Fruit fly (Drosophila melanogaster) whole organism, prepupa: ENCODE measurements around the gene mRpL40.

Experiments
- Blimp-1 ChIP-seq: fragments of 200-800 bp; sonication (Bioruptor generic); optimal IDR thresholded peaks from 3 replicates; lab custom pipeline; 2017; ENCODE audit warnings: missing biosample characterization, missing genetic modification characterization, mild to moderate bottlenecking, moderate library complexity, missing genetic modification reagents
- CG10631 ChIP-seq: fragments of 200-800 bp; sonication (Bioruptor generic); optimal IDR thresholded peaks from 2 replicates; lab custom pipeline; 2016; ENCODE audit warnings: missing biosample characterization, missing genetic modification characterization
- CG10669 ChIP-seq: fragments of 200-800 bp; sonication (Bioruptor generic); optimal IDR thresholded peaks from 3 replicates; lab custom pipeline; 2018; ENCODE audit warnings: missing biosample characterization, mild to moderate bottlenecking, missing genetic modification characterization, moderate library complexity
- CG11902 ChIP-seq: fragments of 200-800 bp; sonication (Bioruptor generic); optimal IDR thresholded peaks from 3 replicates; lab custom pipeline; 2016; ENCODE audit warnings: missing biosample characterization, missing genetic modification characterization
- CG15336 ChIP-seq: fragments of 200-800 bp; sonication (Bioruptor generic); IDR thresholded peaks from 2 replicates; pipeline ENCODE4 v1.3.6; 2022; ENCODE audit warnings: missing biosample characterization, missing genetic modification characterization
- CG1621 ChIP-seq: fragments of 200-800 bp; sonication (Bioruptor generic); optimal IDR thresholded peaks from 3 replicates; lab custom pipeline; 2018; ENCODE audit warnings: missing biosample characterization, mild to moderate bottlenecking, missing genetic modification characterization
- CG3032 ChIP-seq: fragments of 200-800 bp; optimal IDR thresholded peaks from 2 replicates; lab custom pipeline; 2019; ENCODE audit warnings: missing biosample characterization, mild to moderate bottlenecking, missing genetic modification characterization, moderate library complexity
- CG31627 ChIP-seq: fragments of 200-800 bp; sonication (Bioruptor generic); optimal IDR thresholded peaks from 3 replicates; lab custom pipeline; 2016; ENCODE audit warnings: missing biosample characterization, missing genetic modification characterization
- CG32006 ChIP-seq: fragments of 200-800 bp; sonication (Bioruptor generic); optimal IDR thresholded peaks from 3 replicates; lab custom pipeline; 2017; ENCODE audit warnings: missing biosample characterization, mild to moderate bottlenecking, missing genetic modification characterization
- CG34406 ChIP-seq: fragments of 200-800 bp; sonication (Bioruptor generic); optimal IDR thresholded peaks from 3 replicates; lab custom pipeline; 2016; ENCODE audit warnings: missing biosample characterization, missing genetic modification characterization
- CG4318 ChIP-seq: fragments of 200-800 bp; sonication (Bioruptor generic); optimal IDR thresholded peaks from 3 replicates; lab custom pipeline; 2017; ENCODE audit warnings: missing biosample characterization, mild to moderate bottlenecking, missing genetic modification characterization
- CG6163 ChIP-seq: fragments of 200-800 bp; sonication (Bioruptor generic); IDR thresholded peaks from 3 replicates; pipeline ENCODE4 v1.3.6; 2022; ENCODE audit warnings: missing biosample characterization, missing genetic modification characterization
- CG6276 ChIP-seq: fragments of 200-800 bp; sonication (Bioruptor generic); optimal IDR thresholded peaks from 2 replicates; lab custom pipeline; 2017; ENCODE audit warnings: missing biosample characterization, mild to moderate bottlenecking, missing genetic modification characterization
- CG6792 ChIP-seq: fragments of 200-800 bp; sonication (Bioruptor generic); optimal IDR thresholded peaks from 3 replicates; lab custom pipeline; 2016; ENCODE audit warnings: missing biosample characterization, missing genetic modification characterization
- CG6808 ChIP-seq: fragments of 200-800 bp; sonication (Bioruptor generic); optimal IDR thresholded peaks from 3 replicates; lab custom pipeline; 2017; ENCODE audit warnings: missing biosample characterization, missing genetic modification characterization, mild to moderate bottlenecking, moderate library complexity, missing genetic modification reagents
- CG8319 ChIP-seq: fragments of 200-800 bp; sonication (Bioruptor generic); optimal IDR thresholded peaks from 3 replicates; lab custom pipeline; 2016; ENCODE audit warnings: missing biosample characterization, missing genetic modification characterization
- CG8632 ChIP-seq: fragments of 200-800 bp; sonication (Bioruptor generic); optimal IDR thresholded peaks from 3 replicates; lab custom pipeline; 2016; ENCODE audit warnings: missing biosample characterization, missing genetic modification characterization
- CG9139 ChIP-seq: fragments of 200-800 bp; sonication (Bioruptor generic); optimal IDR thresholded peaks from 3 replicates; lab custom pipeline; 2017; ENCODE audit warnings: missing biosample characterization, mild to moderate bottlenecking, missing genetic modification characterization
- Eip75B ChIP-seq: fragments of 200-800 bp; sonication (Bioruptor generic); optimal IDR thresholded peaks from 3 replicates; lab custom pipeline; 2016; ENCODE audit warnings: missing biosample characterization, missing genetic modification characterization
- Eip78C ChIP-seq: fragments of 200-800 bp; sonication (Bioruptor generic); peaks from one replicate; lab custom pipeline; 2016; ENCODE audit warnings: missing biosample characterization, missing genetic modification characterization
- Eip93F ChIP-seq: fragments of 200-800 bp; sonication (Bioruptor generic); optimal IDR thresholded peaks from 2 replicates; lab custom pipeline; 2016; ENCODE audit warnings: missing biosample characterization, mild to moderate bottlenecking, missing genetic modification characterization
- Ets96B ChIP-seq: fragments of 200-800 bp; optimal IDR thresholded peaks from 2 replicates; lab custom pipeline; 2019; ENCODE audit warnings: missing biosample characterization, mild to moderate bottlenecking, missing genetic modification characterization, moderate library complexity
- Gug ChIP-seq: fragments of 200-800 bp; sonication (Bioruptor generic); IDR thresholded peaks from 2 replicates; pipeline ENCODE4 v1.3.6; 2022; ENCODE audit warnings: missing biosample characterization, missing genetic modification characterization
- Hr39 ChIP-seq: fragments of 200-800 bp; sonication (Bioruptor generic); optimal IDR thresholded peaks from 2 replicates; lab custom pipeline; 2016; ENCODE audit warnings: missing biosample characterization, missing genetic modification characterization
- Hr4 ChIP-seq: fragments of 200-800 bp; sonication (Bioruptor generic); optimal IDR thresholded peaks from 3 replicates; lab custom pipeline; 2016; ENCODE audit warnings: missing biosample characterization, missing genetic modification characterization
- Lpt ChIP-seq: fragments of 200-800 bp; sonication (Bioruptor generic); optimal IDR thresholded peaks from 3 replicates; lab custom pipeline; 2016; ENCODE audit warnings: missing biosample characterization, missing genetic modification characterization
- OdsH ChIP-seq: fragments of 200-800 bp; sonication (Bioruptor generic); optimal IDR thresholded peaks from 3 replicates; lab custom pipeline; 2016; ENCODE audit warnings: missing biosample characterization, missing genetic modification characterization
- Sox102F ChIP-seq: fragments of 200-800 bp; sonication (Bioruptor generic); optimal IDR thresholded peaks from 2 replicates; lab custom pipeline; 2016; ENCODE audit warnings: missing biosample characterization, mild to moderate bottlenecking, missing genetic modification characterization
- Sox14 ChIP-seq: fragments of 200-800 bp; sonication (Bioruptor generic); optimal IDR thresholded peaks from 3 replicates; lab custom pipeline; 2016; ENCODE audit warnings: missing biosample characterization, missing genetic modification characterization
- Sox15 ChIP-seq: fragments of 200-800 bp; sonication (Bioruptor generic); optimal IDR thresholded peaks from 3 replicates; lab custom pipeline; 2016; ENCODE audit warnings: missing biosample characterization, missing genetic modification characterization
- achi ChIP-seq: fragments of 200-800 bp; sonication (Bioruptor generic); optimal IDR thresholded peaks from 3 replicates; lab custom pipeline; 2016; ENCODE audit warnings: missing biosample characterization, missing genetic modification characterization
- acj6 ChIP-seq: fragments of 200-800 bp; sonication (Bioruptor generic); optimal IDR thresholded peaks from 3 replicates; lab custom pipeline; 2016; ENCODE audit warnings: missing biosample characterization, missing genetic modification characterization
- dsx ChIP-seq: fragments of 200-800 bp; optimal IDR thresholded peaks from 3 replicates; lab custom pipeline; 2019; ENCODE audit warnings: missing biosample characterization, mild to moderate bottlenecking, missing genetic modification characterization, moderate library complexity; ENCODE audit not compliant: poor library complexity, severe bottlenecking
- eg ChIP-seq: fragments of 200-800 bp; sonication (Bioruptor generic); IDR thresholded peaks from 3 replicates; pipeline ENCODE4 v1.3.6; 2022; ENCODE audit warnings: missing biosample characterization, missing genetic modification characterization
- fd59A ChIP-seq: fragments of 200-800 bp; sonication (Bioruptor generic); optimal IDR thresholded peaks from 2 replicates; lab custom pipeline; 2017; ENCODE audit warnings: missing biosample characterization, mild to moderate bottlenecking, missing genetic modification characterization, missing genetic modification reagents
- fkh ChIP-seq: fragments of 200-800 bp; sonication (Bioruptor generic); optimal IDR thresholded peaks from 3 replicates; lab custom pipeline; 2017; ENCODE audit warnings: missing biosample characterization, mild to moderate bottlenecking, missing genetic modification characterization, moderate library complexity
- lz ChIP-seq: fragments of 200-800 bp; sonication (Bioruptor generic); optimal IDR thresholded peaks from 3 replicates; lab custom pipeline; 2016; ENCODE audit warnings: missing biosample characterization, missing genetic modification characterization
- net ChIP-seq: fragments of 200-800 bp; sonication (Bioruptor generic); optimal IDR thresholded peaks from 3 replicates; lab custom pipeline; 2016; ENCODE audit warnings: missing biosample characterization, missing genetic modification characterization
- ss ChIP-seq, 2 experiments: fragments of 200-800 bp; sonication (Bioruptor generic); optimal IDR thresholded peaks; 2 replicates in 1 of 2; 3 replicates in 1 of 2; lab custom pipeline; 2017 to 2018; ENCODE audit warnings: mild to moderate bottlenecking in 2 of 2, missing biosample characterization in 2 of 2, missing genetic modification characterization in 2 of 2, moderate library complexity in 1 of 2
- svp ChIP-seq: fragments of 200-800 bp; sonication (Bioruptor generic); peaks from one replicate; lab custom pipeline; 2016; ENCODE audit warnings: missing biosample characterization, missing genetic modification characterization
- topi ChIP-seq: fragments of 200-800 bp; sonication (Bioruptor generic); optimal IDR thresholded peaks from 3 replicates; lab custom pipeline; 2016; ENCODE audit warnings: missing biosample characterization, missing genetic modification characterization

mRpL40 gene

DNA sequence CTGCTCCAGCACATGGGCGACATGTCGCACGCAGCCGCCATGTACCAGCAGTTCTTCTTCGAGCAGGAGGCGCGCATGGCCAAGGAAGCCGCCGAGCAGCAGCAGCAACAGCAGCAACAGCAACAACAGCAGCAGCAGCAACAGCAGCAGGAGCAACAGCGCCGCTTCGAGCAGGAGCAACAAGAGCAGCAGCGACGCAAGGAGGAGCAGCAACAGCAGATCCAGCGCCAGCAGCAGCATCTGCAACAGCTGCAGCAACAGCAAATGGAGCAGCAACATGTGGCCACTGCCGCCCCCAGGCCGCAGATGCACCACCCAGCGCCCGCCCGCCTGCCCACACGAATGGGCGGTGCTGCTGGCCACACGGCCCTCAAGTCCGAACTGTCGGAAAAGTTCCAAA lies 32.6 kb upstream of the mRpL40 start:
- no peak for TF ChIP-seq Lpt (GFP tag; lab: Kevin White, UChicago)
- TF ChIP-seq eg (GFP tag; lab: Robert Waterston, UW) = no peak
- TF ChIP-seq Sox15 = no peak
- TF ChIP-seq svp (GFP tag; lab: Kevin White, UChicago) = no peak
- TF ChIP-seq CG15336 (GFP tag; lab: Robert Waterston, UW) = no peak
- no peak for TF ChIP-seq Hr39
- TF ChIP-seq Sox14 (GFP tag; lab: Kevin White, UChicago) = no peak
- TF ChIP-seq OdsH (GFP tag; lab: Kevin White, UChicago) = no peak
- TF ChIP-seq CG1621 (tag; lab: Kevin White, UChicago) = no peak
- no peak for TF ChIP-seq CG6792
- TF ChIP-seq fd59A (GFP tag; lab: Kevin White, UChicago) = no peak
- TF ChIP-seq achi (GFP tag; lab: Kevin White, UChicago) = no peak
- no peak for TF ChIP-seq Gug (GFP tag; lab: Robert Waterston, UW)
- no peak for TF ChIP-seq CG11902 (GFP tag; lab: Kevin White, UChicago)
- no peak for TF ChIP-seq CG10669 (GFP tag; lab: Kevin White, UChicago)
- no peak for TF ChIP-seq acj6
- TF ChIP-seq CG6276 (GFP tag; lab: Kevin White, UChicago) = no peak

DNA sequence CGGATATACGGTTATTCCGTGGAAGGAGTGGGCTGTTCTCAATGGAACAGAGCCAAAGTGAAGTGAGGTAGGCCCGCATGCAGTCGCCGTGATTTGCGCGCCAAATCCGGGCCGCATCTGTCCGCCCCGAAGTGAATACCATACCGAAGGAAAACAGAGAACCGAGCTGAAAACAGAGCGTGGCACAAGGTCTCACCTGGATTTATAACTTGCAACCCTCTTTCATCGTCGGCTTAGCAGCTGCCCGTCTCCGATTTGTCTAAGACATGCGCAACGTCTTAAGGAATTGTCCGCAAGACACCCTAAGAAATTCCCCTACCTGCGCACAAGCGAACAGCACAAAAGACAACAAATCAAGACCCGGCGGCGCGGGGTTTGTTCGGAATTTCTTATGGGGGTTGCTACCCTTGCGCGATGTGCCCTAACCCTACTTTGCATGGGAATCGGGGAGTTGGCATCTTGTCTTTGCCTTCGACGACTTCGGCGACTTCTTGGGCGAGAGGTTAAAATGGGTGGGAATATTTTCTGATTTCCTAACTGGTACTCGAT lies 29.1 kb upstream of the mRpL40 start:
- TF ChIP-seq net (GFP tag; lab: Kevin White, UChicago) = no peak
- no peak for TF ChIP-seq Lpt (GFP tag; lab: Kevin White, UChicago)
- TF ChIP-seq CG34406 (GFP tag; lab: Kevin White, UChicago) = no peak
- TF ChIP-seq fkh = no peak
- no peak for TF ChIP-seq svp (GFP tag; lab: Kevin White, UChicago)
- no peak for TF ChIP-seq Ets96B
- no peak for TF ChIP-seq topi (GFP tag; lab: Kevin White, UChicago)
- no peak for TF ChIP-seq eg (GFP tag; lab: Robert Waterston, UW)
- no peak for TF ChIP-seq Hr4 (GFP tag; lab: Kevin White, UChicago)
- no peak for TF ChIP-seq CG9139
- TF ChIP-seq CG10631 = no peak
- TF ChIP-seq CG4318 = no peak
- TF ChIP-seq CG32006 = no peak
- TF ChIP-seq Hr39 = no peak
- TF ChIP-seq CG11902 (GFP tag; lab: Kevin White, UChicago) = no peak
- TF ChIP-seq CG15336 (GFP tag; lab: Robert Waterston, UW) = no peak
- no peak for TF ChIP-seq CG8319

DNA sequence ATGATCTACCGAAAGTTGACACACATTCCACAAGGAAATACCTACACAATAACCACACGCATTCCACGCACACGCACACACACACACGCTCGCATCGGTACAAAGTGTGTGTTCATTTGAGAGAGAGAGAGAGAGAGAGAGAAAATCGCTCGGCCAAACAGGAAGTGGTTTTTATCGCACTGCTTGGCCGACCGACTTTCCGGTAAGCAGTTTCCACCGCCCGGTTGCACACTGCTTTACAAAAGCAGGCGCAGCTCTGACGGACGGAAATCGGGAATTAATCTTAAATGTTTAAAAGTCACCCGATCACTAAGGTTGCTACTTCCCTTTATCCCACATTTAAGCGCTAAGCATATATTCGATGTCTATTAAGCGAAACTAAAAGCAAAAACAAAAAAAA lies 14.9 kb upstream of the mRpL40 start:
- TF ChIP-seq Sox102F (GFP tag; lab: Kevin White, UChicago) (no peak), Hr39 (no peak), CG11902 (GFP tag; lab: Kevin White, UChicago) (no peak), Eip93F (no peak), Eip75B (no peak), Ets96B (no peak), CG3032 (tag; lab: Kevin White, UChicago) (no peak), CG1621 (tag; lab: Kevin White, UChicago) (no peak), net (GFP tag; lab: Kevin White, UChicago) (no peak), dsx (GFP tag; lab: Kevin White, UChicago) (no peak), CG31627 (no peak), Eip78C (no peak), CG8632 (no peak)

DNA sequence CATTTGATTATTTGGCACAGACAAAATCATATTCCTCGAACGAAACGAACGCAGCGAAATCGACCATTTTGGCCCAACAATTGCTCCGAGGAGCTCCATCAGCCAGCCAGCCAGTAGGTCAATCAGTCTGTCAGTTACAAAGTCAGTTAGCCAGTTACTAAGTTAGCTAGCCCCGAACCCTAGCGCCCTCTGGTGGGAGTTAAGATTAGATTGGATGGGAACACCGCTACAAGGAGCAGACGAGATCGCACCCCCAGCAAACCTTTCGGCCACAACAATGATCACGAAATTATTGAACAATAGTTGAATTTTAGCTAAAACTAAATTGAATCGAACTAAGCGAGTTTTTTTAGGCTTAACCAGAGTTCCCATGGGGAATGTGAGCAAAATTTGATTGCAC lies 13.8 kb upstream of the mRpL40 start:
- TF ChIP-seq Hr4 (GFP tag; lab: Kevin White, UChicago) (no peak), ss (GFP tag; optimal IDR thresholded peaks at IDR 0.05; lab: Kevin White, UChicago) (no peak), OdsH (GFP tag; lab: Kevin White, UChicago) (no peak), achi (GFP tag; lab: Kevin White, UChicago) (no peak), Blimp-1 (GFP tag; lab: Kevin White, UChicago) (no peak), Eip78C (no peak), CG6163 (no peak), Gug (GFP tag; lab: Robert Waterston, UW) (no peak), net (GFP tag; lab: Kevin White, UChicago) (no peak), lz (GFP tag; lab: Kevin White, UChicago) (no peak), CG6808 (no peak), CG8632 (no peak), CG6792 (no peak), eg (GFP tag; lab: Robert Waterston, UW) (no peak), CG10669 (GFP tag; lab: Kevin White, UChicago) (no peak), CG4318 (no peak), Hr39 (no peak), Eip93F (no peak)
